Fruit fly (Drosophila melanogaster) whole organism, larva: ENCODE results near the gene GluRIIB.

Experiments used
- noc ChIP-seq: fragments of 200-800 bp; sonication (Bioruptor generic); optimal IDR thresholded peaks from 3 replicates; lab custom pipeline; 2019; ENCODE audit warnings: missing biosample characterization, mild to moderate bottlenecking, missing genetic modification characterization, moderate library complexity

The GluRIIB gene

dm6 chr2L:5558809-5559392 is at the start of gene GluRIIB:
Gene GluRIIB (plus strand): TSS chr2L:5559342.
- no peak for TF ChIP-seq noc

DNA sequence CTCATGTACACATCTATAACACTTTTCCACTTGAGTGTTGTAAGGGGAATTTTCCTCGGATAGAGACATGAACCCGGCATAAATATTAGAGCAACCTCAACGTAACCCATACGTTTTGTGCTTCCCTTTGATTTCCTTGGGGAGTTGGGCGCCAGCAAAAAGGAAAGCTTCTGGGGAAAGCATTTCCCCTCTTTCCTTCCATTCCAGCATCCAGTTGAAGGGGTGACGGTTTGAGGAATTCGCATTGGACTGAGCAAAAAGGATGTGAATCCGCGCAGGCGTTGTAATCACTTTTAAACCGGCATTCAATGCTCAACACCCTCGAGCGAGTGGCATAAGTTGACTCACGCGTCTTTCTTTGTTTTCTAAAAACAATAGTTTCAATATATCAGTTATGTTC is 44.2 kb upstream of the GluRIIB start:
- TF ChIP-seq noc, result no peak

DNA sequence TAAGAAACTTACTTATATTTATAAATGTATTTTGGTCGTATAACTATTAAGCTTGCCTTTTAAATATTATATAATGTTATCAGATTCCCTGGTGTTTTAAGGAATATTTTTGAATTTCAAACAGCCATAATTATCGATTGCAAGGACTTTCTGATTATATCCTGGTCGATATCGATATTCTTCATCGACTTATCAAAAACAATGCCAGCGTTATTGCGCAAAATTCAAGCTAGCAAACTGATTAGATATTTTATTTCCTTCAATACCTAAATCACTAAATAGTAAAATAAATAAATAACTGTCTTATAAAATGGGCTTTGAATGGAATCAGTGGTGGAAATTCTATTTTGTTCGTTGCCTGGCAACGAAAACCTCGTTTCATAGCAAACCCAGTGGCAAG is 41.7 kb upstream of the GluRIIB start, which contains the start of gene CG14020:
CG14020 (plus strand) TSS at position 345 of the 400 bp plus-strand sequence.
- no peak for TF ChIP-seq noc

DNA sequence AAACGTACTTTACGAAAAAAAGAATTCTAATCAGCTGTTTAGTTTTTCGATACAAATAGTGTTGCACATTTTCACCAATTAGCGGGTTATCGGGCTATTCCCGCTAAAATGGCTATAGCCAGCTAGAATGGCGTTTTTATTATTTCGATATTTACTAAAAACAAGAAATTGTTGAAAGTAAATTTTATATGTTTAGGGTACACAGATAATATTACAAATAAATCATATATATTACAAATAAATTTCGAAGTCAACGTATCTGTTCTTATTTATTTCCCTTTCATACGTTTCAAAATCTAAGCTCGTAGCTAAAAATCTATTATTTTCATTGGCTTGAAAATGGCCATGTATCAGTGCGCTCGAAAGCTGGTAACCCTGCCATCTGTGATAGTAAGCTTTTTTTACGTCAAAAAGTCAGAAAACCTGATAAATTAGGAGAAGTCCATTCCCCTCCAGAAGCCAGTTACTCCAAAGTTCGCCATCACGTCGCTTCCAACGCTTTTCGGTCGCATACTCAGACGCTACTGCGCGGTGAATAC is 39.2 kb upstream of the GluRIIB start, which contains the start of the genes CG7382 and cl:
CG7382 (minus strand) TSS at position 51 of the 539 bp plus-strand sequence.
cl (plus strand) TSS at position 290 of the 539 bp plus-strand sequence.
- TF ChIP-seq noc, result no peak

- TF ChIP-seq noc, result no peak
Measured at dm6 chr2L:5520757-5521156, 38.4 kb upstream of the GluRIIB start.

DNA sequence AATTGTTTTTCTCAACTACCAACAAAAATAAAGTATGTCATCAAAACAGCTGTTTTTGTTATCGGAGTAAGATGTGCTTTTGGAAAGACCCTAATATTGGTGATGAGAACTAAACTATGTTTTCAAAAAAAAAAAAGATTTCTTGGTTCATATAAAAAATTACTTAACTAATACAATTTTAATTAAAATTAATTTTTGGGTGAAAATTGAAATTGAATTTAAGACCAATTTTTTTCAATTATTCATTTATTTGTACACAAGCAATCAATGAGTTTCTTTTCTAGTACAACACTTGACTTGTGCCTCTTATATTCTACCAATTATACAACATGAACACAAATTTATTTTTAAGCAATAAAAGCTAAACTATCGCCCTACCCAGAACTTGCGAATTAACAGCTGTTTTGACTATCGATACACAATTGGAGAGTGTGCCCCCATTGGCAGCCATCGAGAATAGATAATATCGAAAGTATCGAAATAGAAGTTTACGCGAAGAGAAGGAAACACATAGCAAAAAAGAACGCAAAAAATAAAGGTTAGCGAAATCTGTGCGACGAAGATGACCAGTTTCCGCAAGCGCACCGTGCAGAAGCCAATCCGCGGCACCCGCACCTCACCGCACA is 35.2 kb upstream of the GluRIIB start, which contains the start of the genes Vps52 and Elp4:
Vps52 (minus strand) TSS at position 51 of the 626 bp plus-strand sequence.
Elp4 (plus strand) TSS at position 292 of the 626 bp plus-strand sequence.
- peak; percentile 75 for TF ChIP-seq noc

DNA sequence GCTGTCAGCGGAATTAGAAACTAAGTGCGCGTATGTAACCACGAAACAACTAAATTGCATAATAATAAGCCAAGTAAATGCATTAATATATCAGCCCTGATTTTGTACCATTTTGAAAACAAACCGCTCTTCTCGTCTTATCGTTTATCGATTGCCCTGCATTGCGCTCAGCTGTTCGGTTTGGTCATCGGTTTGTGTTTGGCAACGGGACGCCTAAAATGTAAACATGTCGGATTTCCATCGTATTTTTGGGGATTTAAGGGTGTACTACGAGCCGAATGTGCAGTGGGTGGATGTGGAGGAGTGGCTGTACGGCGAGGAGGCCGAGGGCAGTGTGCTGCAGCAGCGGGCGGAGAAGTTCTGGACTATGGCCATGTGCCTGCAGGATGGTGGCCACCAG is 33.4 kb upstream of the GluRIIB start, which contains the start of gene Cap-D3:
Cap-D3 (plus strand) TSS at position 183 of the 400 bp plus-strand sequence.
- no peak for TF ChIP-seq noc

DNA sequence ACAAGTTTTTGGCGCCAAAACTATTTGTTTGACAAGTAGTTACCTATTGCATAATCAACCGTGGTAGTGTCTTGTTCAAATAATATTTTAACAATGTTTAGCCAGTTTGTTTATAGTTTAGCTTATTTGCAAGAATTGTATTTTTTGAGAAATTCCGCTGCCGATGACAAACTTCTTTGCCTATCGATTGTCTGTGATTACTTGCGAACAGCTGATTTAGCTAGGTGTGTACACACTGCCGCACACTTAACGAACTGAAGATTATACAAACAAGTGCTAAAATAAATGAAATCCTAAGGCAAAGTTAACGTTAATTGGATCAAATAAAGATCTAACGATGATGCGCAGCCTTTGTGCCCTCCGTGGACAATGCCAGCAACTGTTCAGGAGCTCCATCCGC is 32.4 kb upstream of the GluRIIB start, which contains the start of gene Cox11:
Cox11 (plus strand) TSS at position 220 of the 400 bp plus-strand sequence.
- no peak for TF ChIP-seq noc

dm6 chr2L:5527861-5528260 is 31.3 kb upstream of the GluRIIB start, which contains the start of gene CG31915:
Gene CG31915 (plus strand): TSS chr2L:5528123.
- no peak for TF ChIP-seq noc

DNA sequence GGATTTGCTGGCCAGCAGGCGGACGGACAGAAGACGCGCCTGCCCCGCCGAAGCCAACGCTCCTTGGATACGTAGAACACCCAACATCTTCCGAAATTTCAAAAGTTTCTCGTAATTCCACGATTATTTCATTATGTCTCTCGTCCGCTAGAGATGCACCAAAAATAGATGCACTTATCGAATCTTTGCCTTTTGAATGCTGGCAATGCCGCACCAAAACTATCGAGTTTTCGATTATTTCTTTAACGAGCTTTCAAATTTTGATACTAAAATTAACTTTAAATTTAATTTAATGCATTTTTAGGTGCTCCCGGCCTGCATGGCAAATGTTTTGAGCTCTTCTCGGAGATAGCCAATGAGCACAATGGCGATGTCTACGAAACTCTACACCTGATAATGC is 27.1 kb upstream of the GluRIIB start, which contains the start of gene Coq6:
Coq6 (minus strand) TSS at position 163 of the 400 bp plus-strand sequence.
- TF ChIP-seq noc, result no peak

DNA sequence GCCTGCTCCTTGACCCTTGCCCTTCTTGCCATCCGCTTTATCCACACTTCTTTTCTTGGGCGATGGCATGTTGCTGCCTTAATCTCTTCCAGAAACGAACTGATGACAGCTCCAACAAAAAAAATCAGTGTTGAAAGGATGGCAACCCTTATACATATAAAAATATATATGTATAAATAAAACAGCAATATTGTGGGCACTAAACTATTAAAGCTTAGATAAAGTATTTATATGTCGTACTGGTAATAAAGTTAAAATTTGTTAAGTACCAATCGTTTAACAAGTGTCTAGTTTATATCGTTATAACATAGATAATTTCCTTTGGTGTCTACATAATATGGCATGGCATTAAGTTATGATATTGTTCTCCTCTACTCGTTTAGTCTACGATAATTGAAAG is 22.5 kb upstream of the GluRIIB start, which contains the start of gene tomb:
tomb (minus strand) TSS at position 101 of the 400 bp plus-strand sequence.
- TF ChIP-seq noc, result no peak

DNA sequence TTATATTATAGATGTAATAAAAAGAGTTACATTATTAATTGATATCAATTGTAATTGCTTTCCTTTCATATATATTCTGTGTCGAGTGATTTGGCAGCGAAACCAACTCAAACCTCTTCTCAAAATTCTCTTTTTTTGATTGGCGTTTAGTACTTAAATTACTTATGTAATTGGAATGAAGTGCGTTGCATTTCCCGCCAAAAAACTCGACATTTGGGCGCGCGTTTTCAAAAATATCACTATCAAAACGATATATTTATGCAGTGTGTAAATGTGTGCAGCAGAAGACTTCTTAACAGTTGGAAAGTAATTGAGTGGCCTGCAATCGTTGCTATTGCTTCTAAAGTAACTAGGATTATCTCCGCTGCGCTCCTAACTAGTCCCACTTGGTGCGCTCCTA is 22.1 kb upstream of the GluRIIB start:
- no peak for TF ChIP-seq noc

dm6 chr2L:5539034-5539433 is 20.1 kb upstream of the GluRIIB start, which contains the start of gene CG14015:
Gene CG14015 (minus strand): TSS chr2L:5539196.
- no peak for TF ChIP-seq noc

dm6 chr2L:5541935-5542685 is 17.0 kb upstream of the GluRIIB start, which contains the start of the genes Hel25E and Lam:
Gene Hel25E (minus strand): TSS chr2L:5542314.
Gene Lam (plus strand): TSS chr2L:5542480.
- no peak for TF ChIP-seq noc

DNA sequence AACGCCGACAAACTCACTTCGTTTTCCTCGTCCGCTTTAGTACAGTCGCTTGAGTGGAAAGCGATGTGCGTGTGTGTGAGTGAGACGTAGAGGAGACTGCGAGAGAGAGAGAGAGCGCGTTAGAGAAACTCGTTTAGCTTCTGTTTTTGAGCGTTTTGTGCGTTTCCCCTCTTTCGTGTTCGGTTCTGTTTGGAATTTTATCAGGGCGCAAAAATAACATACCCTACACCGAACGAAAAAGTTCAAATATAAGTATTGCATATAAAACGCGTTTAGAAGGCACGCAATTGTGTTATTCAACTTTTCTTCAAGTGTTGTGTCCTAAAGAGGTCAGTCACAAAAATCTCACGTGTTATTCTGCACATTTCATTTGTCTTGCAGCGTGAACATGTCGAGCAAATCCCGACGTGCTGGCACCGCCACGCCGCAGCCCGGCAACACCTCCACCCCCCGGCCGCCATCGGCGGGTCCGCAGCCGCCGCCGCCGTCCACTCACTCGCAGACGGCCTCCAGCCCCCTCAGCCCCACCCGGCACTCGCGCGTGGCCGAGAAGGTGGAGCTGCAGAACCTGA is 16.1 kb upstream of the GluRIIB start:
- peak; percentile 21 for TF ChIP-seq noc

dm6 chr2L:5546207-5546517 is 13.0 kb upstream of the GluRIIB start:
- no peak for TF ChIP-seq noc
